Worm (Caenorhabditis elegans) whole organism, early embryonic: ENCODE measurements around the gene F13E9.5.

Source experiments
- ama-1 ChIP-seq: fragments of 150-350 bp; optimal IDR thresholded peaks from 2 replicates; lab custom pipeline; 2014
- flt-1 ChIP-seq: fragments of 200-800 bp; sonication (Bioruptor generic); IDR thresholded peaks from 2 replicates; pipeline ENCODE4 v1.3.6; 2022; ENCODE audit warnings: missing genetic modification characterization, missing compliant biosample characterization
- scrt-1 ChIP-seq: fragments of 200-800 bp; sonication (Bioruptor generic); IDR thresholded peaks from 2 replicates; pipeline ENCODE4 v1.3.6; 2022; ENCODE audit warnings: missing genetic modification characterization, missing compliant biosample characterization

DNA sequence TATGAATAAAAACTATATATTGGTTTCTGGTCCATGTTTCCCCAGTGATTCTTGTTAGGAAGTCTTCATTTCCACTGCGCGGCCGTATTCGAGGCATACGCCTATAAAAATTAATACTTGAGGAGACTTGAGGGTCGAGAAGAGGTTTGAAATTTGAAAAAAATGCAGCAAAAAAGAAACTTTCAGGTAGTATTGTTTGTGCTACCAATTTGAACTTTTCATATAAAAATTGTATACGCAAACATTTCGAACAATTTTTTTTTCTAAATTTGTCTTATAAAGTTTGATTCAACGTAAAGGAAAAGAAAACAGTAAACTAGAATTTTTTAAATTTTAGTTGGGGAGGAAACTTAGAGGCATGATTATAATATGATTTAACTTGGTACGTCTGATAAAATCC is 32.3 kb downstream of the F13E9.5 start, which contains the start of gene T11G6.4:
- TF ChIP-seq scrt-1 (no peak), flt-1 (GFP tag; lab: Robert Waterston, UW) (no peak), ama-1 (no peak)
